Worm (Caenorhabditis elegans): ENCODE measurements around the gene C46F11.6.

DNA sequence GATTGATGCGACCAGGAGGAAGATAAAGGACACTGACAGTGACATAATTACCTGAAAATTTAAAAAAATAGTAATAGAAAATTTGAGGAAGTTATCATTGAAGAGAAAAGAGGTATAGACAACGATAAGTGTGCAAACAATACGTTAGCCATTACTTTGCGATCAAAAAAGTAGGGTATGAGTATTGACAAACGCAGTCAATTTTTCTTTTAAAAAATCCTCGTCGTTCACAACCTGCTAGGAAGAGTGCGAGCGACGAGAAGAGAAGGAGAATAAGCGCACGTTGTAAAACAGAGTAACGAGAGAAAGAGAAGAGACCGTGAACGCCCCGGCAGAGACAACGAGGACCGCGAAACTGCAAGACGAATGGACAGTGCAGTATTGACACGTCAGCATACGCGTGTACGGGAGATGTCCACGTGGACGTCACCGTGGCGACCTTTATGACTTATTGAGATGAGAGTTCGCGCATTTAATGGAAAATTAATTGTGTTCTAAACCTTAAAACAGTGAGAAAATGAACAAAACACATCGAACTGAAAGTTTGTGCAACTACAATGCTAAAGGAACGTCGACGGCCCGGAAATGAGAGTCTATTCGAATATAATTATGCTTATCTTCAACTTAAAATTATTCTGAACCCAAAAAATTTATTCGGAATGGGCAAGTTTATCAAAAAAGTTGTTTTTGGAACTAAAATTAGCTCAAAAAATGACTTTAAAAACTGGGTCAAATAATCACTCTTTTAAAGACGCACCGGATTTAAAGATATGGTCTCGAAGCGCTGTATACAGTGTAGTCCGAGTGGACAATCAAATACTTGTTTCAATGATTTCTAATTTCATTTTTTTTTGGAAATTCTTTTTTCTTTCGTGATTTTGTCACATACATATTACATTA, 31.4 kb upstream of the C46F11.6 start, which contains the start of the genes pdi-1 and C14B1.2:
- no peak for TF ChIP-seq tra-4 (tag; optimal IDR thresholded peaks at IDR 0.05)
- no peak for TF ChIP-seq ama-1 (optimal IDR thresholded peaks at IDR 0.05)
- TF ChIP-seq B0310.2 (tag; optimal IDR thresholded peaks at IDR 0.05) = no peak

Measured in whole organism, early embryonic.